Worm (Caenorhabditis elegans) whole organism, L4 larva: ENCODE data around the gene D1086.12.

Source experiments
- F10B5.3 ChIP-seq: sonication (generic microtip); optimal IDR thresholded peaks from 2 replicates; lab custom pipeline; 2016; ENCODE audit warnings: mild to moderate bottlenecking, missing genetic modification characterization, missing compliant biosample characterization
- T20F7.1 ChIP-seq: fragments of 200-800 bp; sonication (Bioruptor generic); optimal IDR thresholded peaks from 2 replicates; lab custom pipeline; 2018; ENCODE audit warnings: mild to moderate bottlenecking, missing genetic modification characterization, missing compliant biosample characterization
- T26A8.4 ChIP-seq: fragments of 200-800 bp; sonication (Bioruptor generic); IDR thresholded peaks from 2 replicates; pipeline ENCODE4 v1.3.6; 2022; ENCODE audit warnings: missing genetic modification characterization, missing compliant biosample characterization
- Y48G9A.11 ChIP-seq: fragments of 200-800 bp; sonication (Bioruptor generic); IDR thresholded peaks from 2 replicates; pipeline ENCODE4 v1.3.6; 2022; ENCODE audit warnings: missing genetic modification reagents, missing genetic modification characterization, missing compliant biosample characterization
- Y5F2A.4 ChIP-seq: fragments of 200-800 bp; sonication (Bioruptor generic); optimal IDR thresholded peaks from 2 replicates; lab custom pipeline; 2018; ENCODE audit warnings: mild to moderate bottlenecking, missing genetic modification characterization, missing compliant biosample characterization
- Y75B8A.6 ChIP-seq: fragments of 200-800 bp; sonication (Bioruptor generic); IDR thresholded peaks from 2 replicates; pipeline ENCODE4 v1.3.6; 2022; ENCODE audit warnings: missing genetic modification reagents, missing genetic modification characterization, missing compliant biosample characterization
- aha-1 ChIP-seq: fragments of 150-350 bp; peaks from one replicate; lab custom pipeline; 2014; ENCODE audit warnings: missing biosample characterization, missing genetic modification characterization
- arid-1 ChIP-seq: fragments of 200-800 bp; sonication (Bioruptor generic); conservative IDR thresholded peaks from 2 replicates; pipeline ENCODE4 v1.3.6; 2022; ENCODE audit warnings: missing genetic modification reagents, missing genetic modification characterization, missing compliant biosample characterization
- ceh-20 ChIP-seq: fragments of 200-800 bp; sonication (Bioruptor generic); IDR thresholded peaks from 2 replicates; pipeline ENCODE4 v1.3.6; 2022; ENCODE audit warnings: missing genetic modification reagents, missing genetic modification characterization, missing compliant biosample characterization
- ces-1 ChIP-seq: fragments of 150-350 bp; sonication (generic microtip); optimal IDR thresholded peaks from 4 replicates; lab custom pipeline; 2014; ENCODE audit warnings: missing biosample characterization, missing genetic modification reagents, missing genetic modification characterization
- ctbp-1 ChIP-seq: fragments of 200-800 bp; sonication (Bioruptor generic); IDR thresholded peaks from 2 replicates; pipeline ENCODE4 v1.3.6; 2022; ENCODE audit warnings: missing genetic modification reagents, missing genetic modification characterization, missing compliant biosample characterization
- daf-16 ChIP-seq, 3 experiments: sonication (generic microtip); optimal IDR thresholded peaks; 2 replicates each; lab custom pipeline; 2016 to 2017; ENCODE audit warnings: missing genetic modification characterization in 3 of 3, missing genetic modification reagents in 3 of 3, mild to moderate bottlenecking in 2 of 3, missing compliant biosample characterization in 2 of 3, missing biosample characterization in 1 of 3, moderate library complexity in 1 of 3
- daf-8 ChIP-seq: fragments of 200-800 bp; sonication (Bioruptor generic); IDR thresholded peaks from 2 replicates; pipeline ENCODE4 v1.3.6; 2022; ENCODE audit warnings: missing genetic modification characterization, missing compliant biosample characterization
- dmd-6 ChIP-seq: fragments of 200-800 bp; sonication (Bioruptor generic); IDR thresholded peaks from 2 replicates; pipeline ENCODE4 v1.3.6; 2022; ENCODE audit warnings: missing genetic modification reagents, missing genetic modification characterization, missing compliant biosample characterization
- dpl-1 ChIP-seq: fragments of 150-350 bp; optimal IDR thresholded peaks from 2 replicates; lab custom pipeline; 2014; ENCODE audit warnings: missing biosample characterization, missing genetic modification reagents, missing genetic modification characterization
- duxl-1 ChIP-seq: sonication (generic microtip); optimal IDR thresholded peaks from 2 replicates; lab custom pipeline; 2016; ENCODE audit warnings: mild to moderate bottlenecking, missing genetic modification characterization, moderate library complexity, missing compliant biosample characterization; ENCODE audit not compliant: poor library complexity
- dve-1 ChIP-seq: sonication (generic microtip); optimal IDR thresholded peaks from 2 replicates; lab custom pipeline; 2017; ENCODE audit warnings: antibody characterized with exemption, mild to moderate bottlenecking, missing genetic modification characterization, missing compliant biosample characterization; ENCODE audit not compliant: insufficient read depth
- hif-1 ChIP-seq, 2 experiments: sonication (generic microtip); optimal IDR thresholded peaks; 2 replicates each; lab custom pipeline; 2016 to 2017; ENCODE audit warnings: missing compliant biosample characterization in 2 of 2, missing genetic modification characterization in 2 of 2, missing genetic modification reagents in 2 of 2, missing genotype in 2 of 2, mild to moderate bottlenecking in 1 of 2
- hlh-11 ChIP-seq: fragments of 200-800 bp; sonication (Bioruptor generic); optimal IDR thresholded peaks from 2 replicates; lab custom pipeline; 2018; ENCODE audit warnings: mild to moderate bottlenecking, missing genetic modification characterization, missing compliant biosample characterization
- lin-29 ChIP-seq: fragments of 200-800 bp; sonication (Bioruptor generic); IDR thresholded peaks from 2 replicates; pipeline ENCODE4 v1.3.6; 2022; ENCODE audit warnings: missing genetic modification reagents, missing genetic modification characterization, missing compliant biosample characterization
- lin-38 ChIP-seq: fragments of 200-800 bp; sonication (Bioruptor generic); IDR thresholded peaks from 2 replicates; pipeline ENCODE4 v1.3.6; 2022; ENCODE audit warnings: missing genetic modification reagents, missing genetic modification characterization, missing compliant biosample characterization
- lir-3 ChIP-seq: sonication (generic microtip); optimal IDR thresholded peaks from 2 replicates; lab custom pipeline; 2016; ENCODE audit warnings: mild to moderate bottlenecking, missing genetic modification characterization, missing compliant biosample characterization
- madf-5 ChIP-seq, 2 experiments: fragments of 200-800 bp; sonication (Bioruptor generic); IDR thresholded peaks; 2 replicates each; pipeline ENCODE4 v1.3.6; 2022; ENCODE audit warnings: missing compliant biosample characterization in 2 of 2, missing genetic modification characterization in 2 of 2
- mdl-1 ChIP-seq, 2 experiments: fragments of 150-350 bp in 1 of 2; sonication (generic microtip) in 1 of 2; optimal IDR thresholded peaks; 2 replicates each; lab custom pipeline; 2014 to 2017; ENCODE audit warnings: missing biosample characterization in 2 of 2, missing genetic modification characterization in 2 of 2
- mdt-29 ChIP-seq: fragments of 200-800 bp; sonication (Bioruptor generic); IDR thresholded peaks from 2 replicates; pipeline ENCODE4 v1.3.6; 2022; ENCODE audit warnings: missing genetic modification reagents, missing genetic modification characterization, missing compliant biosample characterization
- mep-1 ChIP-seq: fragments of 150-350 bp; sonication (generic microtip); optimal IDR thresholded peaks from 3 replicates; lab custom pipeline; 2014; ENCODE audit warnings: missing biosample characterization, missing genetic modification characterization
- mxl-2 ChIP-seq: fragments of 200-800 bp; sonication (Bioruptor generic); conservative IDR thresholded peaks from 2 replicates; pipeline ENCODE4 v1.3.6; 2022; ENCODE audit warnings: missing genetic modification reagents, missing genetic modification characterization, missing compliant biosample characterization
- mxl-3 ChIP-seq: fragments of 200-800 bp; sonication (Bioruptor generic); optimal IDR thresholded peaks from 2 replicates; lab custom pipeline; 2018; ENCODE audit warnings: mild to moderate bottlenecking, missing genetic modification characterization, missing compliant biosample characterization
- nhr-102 ChIP-seq: sonication (generic microtip); optimal IDR thresholded peaks from 2 replicates; lab custom pipeline; 2016; ENCODE audit warnings: mild to moderate bottlenecking, missing genetic modification characterization, moderate library complexity, missing compliant biosample characterization
- nhr-11 ChIP-seq: fragments of 150-350 bp; optimal IDR thresholded peaks from 2 replicates; lab custom pipeline; 2014; ENCODE audit warnings: missing biosample characterization, missing genetic modification characterization
- nhr-25 ChIP-seq: sonication (generic microtip); optimal IDR thresholded peaks from 2 replicates; lab custom pipeline; 2017; ENCODE audit warnings: missing genetic modification characterization, mild to moderate bottlenecking, missing compliant biosample characterization, antibody characterized with exemption, moderate library complexity, borderline replicate concordance; ENCODE audit not compliant: insufficient read depth
- nhr-28 ChIP-seq: fragments of 150-350 bp; optimal IDR thresholded peaks from 2 replicates; lab custom pipeline; 2014; ENCODE audit warnings: missing biosample characterization, missing genetic modification characterization
- nhr-41 ChIP-seq: fragments of 200-800 bp; sonication (Bioruptor generic); IDR thresholded peaks from 2 replicates; pipeline ENCODE4 v1.3.6; 2022; ENCODE audit warnings: missing genetic modification reagents, missing genetic modification characterization, missing compliant biosample characterization
- nhr-42 ChIP-seq: fragments of 200-800 bp; sonication (Bioruptor generic); IDR thresholded peaks from 2 replicates; pipeline ENCODE4 v1.3.6; 2022; ENCODE audit warnings: missing genetic modification characterization, missing compliant biosample characterization
- nhr-48 ChIP-seq: sonication (generic microtip); optimal IDR thresholded peaks from 2 replicates; lab custom pipeline; 2016; ENCODE audit warnings: mild to moderate bottlenecking, missing genetic modification characterization, missing compliant biosample characterization
- nhr-76 ChIP-seq: fragments of 150-350 bp; optimal IDR thresholded peaks from 2 replicates; lab custom pipeline; 2014; ENCODE audit warnings: missing biosample characterization, missing genetic modification characterization
- nhr-77 ChIP-seq: fragments of 150-350 bp; optimal IDR thresholded peaks from 2 replicates; lab custom pipeline; 2014; ENCODE audit warnings: missing biosample characterization, missing genetic modification characterization
- php-3 ChIP-seq: fragments of 200-800 bp; sonication (Bioruptor generic); IDR thresholded peaks from 2 replicates; pipeline ENCODE4 v1.3.6; 2022; ENCODE audit warnings: missing genetic modification reagents, missing genetic modification characterization, missing compliant biosample characterization
- saeg-2 ChIP-seq: fragments of 200-800 bp; sonication (Bioruptor generic); IDR thresholded peaks from 2 replicates; pipeline ENCODE4 v1.3.6; 2022; ENCODE audit warnings: missing genetic modification reagents, missing genetic modification characterization, missing compliant biosample characterization
- sdz-12 ChIP-seq: fragments of 200-800 bp; sonication (Bioruptor generic); optimal IDR thresholded peaks from 2 replicates; lab custom pipeline; 2018; ENCODE audit warnings: mild to moderate bottlenecking, missing genetic modification characterization, missing compliant biosample characterization
- spr-1 ChIP-seq: sonication (generic microtip); optimal IDR thresholded peaks from 2 replicates; lab custom pipeline; 2016; ENCODE audit warnings: mild to moderate bottlenecking, missing genetic modification characterization, missing compliant biosample characterization
- unc-39 ChIP-seq: sonication (generic microtip); optimal IDR thresholded peaks from 2 replicates; lab custom pipeline; 2017; ENCODE audit warnings: missing biosample characterization, missing genetic modification characterization
- vab-7 ChIP-seq: fragments of 200-800 bp; sonication (Bioruptor generic); IDR thresholded peaks from 2 replicates; pipeline ENCODE4 v1.3.6; 2022; ENCODE audit warnings: missing genetic modification reagents, missing genetic modification characterization, missing compliant biosample characterization
- zfp-2 ChIP-seq: sonication (generic microtip); optimal IDR thresholded peaks from 2 replicates; lab custom pipeline; 2016; ENCODE audit warnings: mild to moderate bottlenecking, missing genetic modification characterization, missing compliant biosample characterization
- zip-11 ChIP-seq: fragments of 200-800 bp; sonication (Bioruptor generic); IDR thresholded peaks from 2 replicates; pipeline ENCODE4 v1.3.6; 2022; ENCODE audit warnings: missing genetic modification characterization, missing compliant biosample characterization
- zip-2 ChIP-seq: fragments of 150-350 bp; optimal IDR thresholded peaks from 2 replicates; lab custom pipeline; 2014; ENCODE audit warnings: missing biosample characterization, missing genetic modification characterization
- ztf-7 ChIP-seq: fragments of 150-350 bp; optimal IDR thresholded peaks from 2 replicates; lab custom pipeline; 2014; ENCODE audit warnings: missing biosample characterization, missing genetic modification characterization

The D1086.12 gene

ce11 chrV:14100886-14101285 is at the start of gene D1086.12:
Gene D1086.12, plus strand, starts transcription at chrV:14101186.
- no peak for TF ChIP-seq dmd-6 (GFP tag; lab: Robert Waterston, UW)
- TF ChIP-seq Y5F2A.4 (GFP tag; lab: Kevin White, UChicago), result no peak
- peak; percentile 23 for TF ChIP-seq hlh-11 (tag; lab: Kevin White, UChicago)
- TF ChIP-seq unc-39, result no peak
- TF ChIP-seq nhr-102, result no peak
- TF ChIP-seq saeg-2, result no peak
- TF ChIP-seq daf-16 (GFP tag; optimal IDR thresholded peaks at IDR 0.05; lab: Kevin White, UChicago), result peak in 1 of 2 experiments; percentile 59
- TF ChIP-seq daf-16 (tag; optimal IDR thresholded peaks at IDR 0.05; lab: Kevin White, UChicago), result no peak
- no peak for TF ChIP-seq zip-2
- no peak for TF ChIP-seq F10B5.3 (tag; lab: Kevin White, UChicago)
- no peak for TF ChIP-seq nhr-25

- TF ChIP-seq zfp-2 (tag; lab: Kevin White, UChicago), result peak; percentile 42
- peak; percentile 70 for TF ChIP-seq ztf-7 (tag; lab: Kevin White, UChicago)
- peak; percentile 94 for TF ChIP-seq vab-7
- peak; percentile 90 for TF ChIP-seq mep-1 (tag; lab: Kevin White, UChicago)
- peak; percentile 97 for TF ChIP-seq duxl-1 (tag; lab: Kevin White, UChicago)
- peak; percentile 95 for TF ChIP-seq nhr-102
- TF ChIP-seq nhr-42, result peak; percentile 97
- 0 out of 2 replicates have a peak, but pooled peaks have one; percentile 28 for TF ChIP-seq daf-8
- peak; percentile 55 to 97; a peak in 3 of 4 replicates for TF ChIP-seq madf-5 (GFP tag; IDR thresholded peaks at IDR 0.05; lab: Robert Waterston, UW)
- peak; percentile 74; the same call in 1 of the 2 replicates for TF ChIP-seq nhr-41 (GFP tag; lab: Robert Waterston, UW)
- TF ChIP-seq mxl-3 (GFP tag; lab: Kevin White, UChicago), result peak; percentile 85
- TF ChIP-seq daf-16 (GFP tag; optimal IDR thresholded peaks at IDR 0.05; lab: Kevin White, UChicago), result peak; percentile 28 to 38
- peak; percentile 43 for TF ChIP-seq daf-16 (tag; optimal IDR thresholded peaks at IDR 0.05; lab: Kevin White, UChicago)
- peak; percentile 98 for TF ChIP-seq ceh-20 (GFP tag; lab: Robert Waterston, UW)
- peak; percentile 85 for TF ChIP-seq sdz-12 (GFP tag; lab: Kevin White, UChicago)
- TF ChIP-seq lin-29, result peak; percentile 83
- TF ChIP-seq nhr-11 (tag; lab: Kevin White, UChicago), result peak; percentile 61
- peak; percentile 88 for TF ChIP-seq mxl-2
- TF ChIP-seq hif-1 (tag; optimal IDR thresholded peaks at IDR 0.05; lab: Kevin White, UChicago), result peak; percentile 61 to 94
- TF ChIP-seq mdl-1 (tag; optimal IDR thresholded peaks at IDR 0.05; lab: Kevin White, UChicago), result peak in 1 of 2 experiments; percentile 40
- TF ChIP-seq T20F7.1, result peak; percentile 89
- peak; percentile 18 for TF ChIP-seq F10B5.3 (tag; lab: Kevin White, UChicago)
- TF ChIP-seq spr-1 (tag; lab: Kevin White, UChicago), result peak; percentile 84
- TF ChIP-seq Y48G9A.11 (GFP tag; lab: Robert Waterston, UW), result peak; percentile 92
- peak; percentile 98 for TF ChIP-seq lin-38 (GFP tag; lab: Robert Waterston, UW)
- TF ChIP-seq ces-1 (GFP tag; lab: Kevin White, UChicago), result peak; percentile 69
- TF ChIP-seq dve-1, result peak; percentile 93
- peak; percentile 99 for TF ChIP-seq dmd-6 (GFP tag; lab: Robert Waterston, UW)
- TF ChIP-seq nhr-77, result peak; percentile 54
- TF ChIP-seq aha-1 (tag; lab: Kevin White, UChicago), result peak; percentile 97
- TF ChIP-seq nhr-28, result peak; percentile 72
- TF ChIP-seq ctbp-1, result peak; percentile 98
- peak; percentile 95 for TF ChIP-seq hlh-11 (tag; lab: Kevin White, UChicago)
- peak; percentile 97 for TF ChIP-seq php-3 (GFP tag; lab: Robert Waterston, UW)
- peak; percentile 26 for TF ChIP-seq lir-3 (tag; lab: Kevin White, UChicago)
- peak; percentile 94 for TF ChIP-seq mdt-29 (GFP tag; lab: Robert Waterston, UW)
- TF ChIP-seq zip-11 (GFP tag; lab: Robert Waterston, UW), result 0 out of 2 replicates have a peak, but pooled peaks have one; percentile 34
- TF ChIP-seq T26A8.4, result peak; percentile 97
- TF ChIP-seq dpl-1, result peak; percentile 90
- peak; percentile 90 for TF ChIP-seq nhr-48
- peak; percentile 91; the same call in 1 of the 2 replicates for TF ChIP-seq Y75B8A.6 (GFP tag; lab: Robert Waterston, UW)
- peak; percentile 65 for TF ChIP-seq nhr-76 (tag; lab: Kevin White, UChicago)
- TF ChIP-seq arid-1 (GFP tag; lab: Robert Waterston, UW), result peak; percentile 94
Observed at ce11 chrV:14055097-14055496, 45.9 kb upstream of the D1086.12 start.
